Fruit fly (Drosophila melanogaster): ENCODE results near the gene CG10973.

Gene CG10973

dm6 chr3L:12725749-12726148 is 28.8 kb downstream of the CG10973 start (continued):
- TF ChIP-seq Myc (optimal IDR thresholded peaks at IDR 0.05): no peak
- no peak for TF ChIP-seq tai (GFP tag; optimal IDR thresholded peaks at IDR 0.05)
- TF ChIP-seq Jra (GFP tag; optimal IDR thresholded peaks at IDR 0.05): no peak
- peak; percentile 20 for TF ChIP-seq Sp1 (GFP tag; optimal IDR thresholded peaks at IDR 0.05)
- TF ChIP-seq lola (GFP tag; optimal IDR thresholded peaks at IDR 0.05): no peak
- peak; percentile 9 for TF ChIP-seq brk (GFP tag; optimal IDR thresholded peaks at IDR 0.05)
- TF ChIP-seq N (GFP tag; optimal IDR thresholded peaks at IDR 0.05): no peak
- TF ChIP-seq usp (GFP tag; optimal IDR thresholded peaks at IDR 0.05): no peak
- TF ChIP-seq Rel (GFP tag; optimal IDR thresholded peaks at IDR 0.05): no peak
- no peak for TF ChIP-seq Rel (tag; optimal IDR thresholded peaks at IDR 0.05)
- TF ChIP-seq Hr83 (GFP tag; optimal IDR thresholded peaks at IDR 0.05; ENCODE audit: poor library complexity, severe bottlenecking): no peak
- no peak for TF ChIP-seq GATAd (GFP tag; optimal IDR thresholded peaks at IDR 0.05)
- peak; percentile 28 for TF ChIP-seq dmrt93B (GFP tag; optimal IDR thresholded peaks at IDR 0.05)

dm6 chr3L:12720699-12721098 is 33.9 kb downstream of the CG10973 start:
- TF ChIP-seq CG9705 (GFP tag; optimal IDR thresholded peaks at IDR 0.05) (no peak), fru (GFP tag; optimal IDR thresholded peaks at IDR 0.05) (no peak), Rel (GFP tag; optimal IDR thresholded peaks at IDR 0.05) (no peak), Rel (tag; optimal IDR thresholded peaks at IDR 0.05) (no peak), Hnf4 (GFP tag; optimal IDR thresholded peaks at IDR 0.05) (no peak), OdsH (GFP tag; optimal IDR thresholded peaks at IDR 0.05) (no peak), usp (GFP tag; optimal IDR thresholded peaks at IDR 0.05) (no peak), Myc (optimal IDR thresholded peaks at IDR 0.05) (no peak), Sp1 (GFP tag; optimal IDR thresholded peaks at IDR 0.05) (no peak), dl (GFP tag; optimal IDR thresholded peaks at IDR 0.05; ENCODE audit: insufficient read depth in 1 of 2, partially characterized antibody in 2 of 2) (no peak), foxo (GFP tag; optimal IDR thresholded peaks at IDR 0.05) (no peak), Hr78 (GFP tag; optimal IDR thresholded peaks at IDR 0.05) (no peak), Vsx2 (GFP tag; optimal IDR thresholded peaks at IDR 0.05; ENCODE audit: partially characterized antibody) (no peak), GATAd (GFP tag; optimal IDR thresholded peaks at IDR 0.05) (no peak), dmrt93B (GFP tag; optimal IDR thresholded peaks at IDR 0.05) (no peak), CrebA (GFP tag; optimal IDR thresholded peaks at IDR 0.05; ENCODE audit: borderline replicate concordance) (no peak), jim (GFP tag; optimal IDR thresholded peaks at IDR 0.05) (no peak), HLH106 (tag; optimal IDR thresholded peaks at IDR 0.05) (no peak), sage (GFP tag; optimal IDR thresholded peaks at IDR 0.05) (no peak)

- TF ChIP-seq br (GFP tag; optimal IDR thresholded peaks at IDR 0.05) (no peak), tai (GFP tag; optimal IDR thresholded peaks at IDR 0.05) (no peak), dmrt93B (GFP tag; optimal IDR thresholded peaks at IDR 0.05) (no peak), Dfd (GFP tag; optimal IDR thresholded peaks at IDR 0.05) (no peak), fru (GFP tag; optimal IDR thresholded peaks at IDR 0.05) (no peak), OdsH (GFP tag; optimal IDR thresholded peaks at IDR 0.05) (no peak), Hnf4 (GFP tag; optimal IDR thresholded peaks at IDR 0.05) (no peak), lola (GFP tag; optimal IDR thresholded peaks at IDR 0.05) (no peak), Myc (optimal IDR thresholded peaks at IDR 0.05) (no peak), Mio (GFP tag; optimal IDR thresholded peaks at IDR 0.05) (no peak), Dif (GFP tag; optimal IDR thresholded peaks at IDR 0.05; ENCODE audit: partially characterized antibody) (no peak), Sp1 (GFP tag; optimal IDR thresholded peaks at IDR 0.05) (no peak)
Measured at dm6 chr3L:12717621-12718020, 37.0 kb downstream of the CG10973 start.

- TF ChIP-seq br (GFP tag; optimal IDR thresholded peaks at IDR 0.05) (no peak), dl (GFP tag; optimal IDR thresholded peaks at IDR 0.05; ENCODE audit: insufficient read depth in 1 of 2, partially characterized antibody in 2 of 2) (no peak), Hr83 (GFP tag; optimal IDR thresholded peaks at IDR 0.05; ENCODE audit: poor library complexity, severe bottlenecking) (no peak), GATAd (GFP tag; optimal IDR thresholded peaks at IDR 0.05) (no peak), Myc (optimal IDR thresholded peaks at IDR 0.05) (no peak), tai (GFP tag; optimal IDR thresholded peaks at IDR 0.05) (no peak), pan (optimal IDR thresholded peaks at IDR 0.05) (no peak), Rel (GFP tag; optimal IDR thresholded peaks at IDR 0.05) (no peak), Rel (tag; optimal IDR thresholded peaks at IDR 0.05) (no peak), Jra (GFP tag; optimal IDR thresholded peaks at IDR 0.05) (no peak), HLH106 (tag; optimal IDR thresholded peaks at IDR 0.05) (no peak), OdsH (GFP tag; optimal IDR thresholded peaks at IDR 0.05) (no peak), brk (GFP tag; optimal IDR thresholded peaks at IDR 0.05) (no peak), h (GFP tag; optimal IDR thresholded peaks at IDR 0.05) (no peak), CG9705 (GFP tag; optimal IDR thresholded peaks at IDR 0.05) (no peak), dmrt93B (GFP tag; optimal IDR thresholded peaks at IDR 0.05) (no peak), usp (GFP tag; optimal IDR thresholded peaks at IDR 0.05) (no peak)
Measured at dm6 chr3L:12716661-12717060, 37.9 kb downstream of the CG10973 start.

Measured in whole organism, wandering third instar larva.